Worm (Caenorhabditis elegans): Measurements from ENCODE around the gene D2096.6.

D2096.6 gene

DNA sequence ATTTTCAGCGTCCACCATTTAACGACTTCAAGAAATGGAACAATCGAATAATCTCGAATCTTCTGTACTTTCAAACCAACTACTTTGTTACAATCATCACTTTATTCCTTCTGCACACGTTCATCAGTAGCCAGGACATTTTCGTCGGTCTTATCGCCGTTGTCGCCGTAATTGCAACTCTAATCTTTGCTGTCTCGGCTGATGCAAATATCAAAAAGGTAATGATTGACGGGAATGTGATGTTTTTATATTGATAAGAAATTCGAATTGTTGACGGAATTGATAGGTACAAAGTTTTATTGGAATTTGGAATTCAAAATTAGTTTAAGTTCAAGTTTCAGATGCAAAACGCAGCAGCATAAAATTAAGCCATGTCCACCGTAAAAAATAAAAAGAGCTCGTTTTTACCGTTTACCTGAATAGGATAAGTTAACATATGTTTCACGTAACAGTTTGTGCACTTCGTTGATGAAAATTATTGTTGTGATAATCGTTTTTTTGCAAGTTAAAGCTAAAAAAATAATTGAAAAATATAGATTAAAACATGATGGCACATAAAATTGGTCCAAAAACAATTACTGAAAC is 11.3 kb upstream of the D2096.6 start (continued):
- TF ChIP-seq madf-9 (GFP tag; conservative IDR thresholded peaks at IDR 0.05) = no peak
- TF ChIP-seq Y105C5A.15 (GFP tag; IDR thresholded peaks at IDR 0.05) = no peak
- TF ChIP-seq spr-3 (GFP tag; optimal IDR thresholded peaks at IDR 0.05) = no peak
- TF ChIP-seq duxl-1 (tag; optimal IDR thresholded peaks at IDR 0.05; ENCODE audit: poor library complexity) = no peak
- TF ChIP-seq php-3 (GFP tag; IDR thresholded peaks at IDR 0.05) = peak; percentile 89
- TF ChIP-seq madf-5 (GFP tag; IDR thresholded peaks at IDR 0.05) = no peak
- TF ChIP-seq tag-97 (GFP tag; IDR thresholded peaks at IDR 0.05) = no peak
- no peak for TF ChIP-seq hlh-30 (tag; optimal IDR thresholded peaks at IDR 0.05; ENCODE audit: insufficient read depth)
- no peak for TF ChIP-seq zip-11 (GFP tag; IDR thresholded peaks at IDR 0.05)
- TF ChIP-seq nhr-77 (tag; optimal IDR thresholded peaks at IDR 0.05) = peak; percentile 41
- TF ChIP-seq jun-1 (tag; optimal IDR thresholded peaks at IDR 0.05) = no peak
- TF ChIP-seq hif-1 (tag; optimal IDR thresholded peaks at IDR 0.05) = no peak
- no peak for TF ChIP-seq D1046.2 (GFP tag; IDR thresholded peaks at IDR 0.05)
- peak; percentile 94 for TF ChIP-seq dmd-6 (GFP tag; IDR thresholded peaks at IDR 0.05)
- TF ChIP-seq unc-39 (tag; optimal IDR thresholded peaks at IDR 0.05) = no peak
- no peak for TF ChIP-seq fkh-10 (GFP tag; optimal IDR thresholded peaks at IDR 0.05)
- TF ChIP-seq daf-19 (GFP tag; conservative IDR thresholded peaks at IDR 0.05) = no peak
- peak; percentile 79; the same call in 1 of the 2 replicates for TF ChIP-seq tra-1 (GFP tag; IDR thresholded peaks at IDR 0.05)
- no peak for TF ChIP-seq set-16 (GFP tag; IDR thresholded peaks at IDR 0.05)
- TF ChIP-seq aha-1 (tag) = peak; percentile 9
- no peak for TF ChIP-seq F10B5.3 (tag; optimal IDR thresholded peaks at IDR 0.05)
- TF ChIP-seq F44E2.7 (GFP tag; IDR thresholded peaks at IDR 0.05) = no peak
- TF ChIP-seq hlh-11 (tag; optimal IDR thresholded peaks at IDR 0.05) = no peak
- no peak for TF ChIP-seq lim-7 (GFP tag; IDR thresholded peaks at IDR 0.05)
- no peak for TF ChIP-seq egl-27 (tag; optimal IDR thresholded peaks at IDR 0.05)
- TF ChIP-seq zfp-3 (GFP tag; conservative IDR thresholded peaks at IDR 0.05) = no peak
- TF ChIP-seq nhr-28 (tag; optimal IDR thresholded peaks at IDR 0.05) = peak; percentile 73
- TF ChIP-seq mxl-2 (GFP tag; conservative IDR thresholded peaks at IDR 0.05) = no peak
- TF ChIP-seq F37D6.2 (tag; optimal IDR thresholded peaks at IDR 0.05) = no peak
- no peak for TF ChIP-seq gei-8 (GFP tag; optimal IDR thresholded peaks at IDR 0.05)
- peak; percentile 21 for TF ChIP-seq mxl-3 (GFP tag; optimal IDR thresholded peaks at IDR 0.05)
- TF ChIP-seq snpc-4 (tag; optimal IDR thresholded peaks at IDR 0.05) = no peak
- TF ChIP-seq nhr-48 (tag; optimal IDR thresholded peaks at IDR 0.05) = peak; percentile 21
- no peak for TF ChIP-seq lsy-2 (tag; optimal IDR thresholded peaks at IDR 0.05)
- peak; percentile 47 to 93 for TF ChIP-seq unc-62 (GFP tag; optimal IDR thresholded peaks at IDR 0.05 in 1 of 2)
- TF ChIP-seq unc-62 (tag; optimal IDR thresholded peaks at IDR 0.05) = no peak
- TF ChIP-seq pqm-1 (tag; optimal IDR thresholded peaks at IDR 0.05) = peak; percentile 92
- TF ChIP-seq T20F7.1 (GFP tag; optimal IDR thresholded peaks at IDR 0.05) = peak; percentile 33
- no peak for TF ChIP-seq ZK546.5 (tag; optimal IDR thresholded peaks at IDR 0.05)
- TF ChIP-seq nhr-10 (tag; optimal IDR thresholded peaks at IDR 0.05) = no peak
- TF ChIP-seq dmd-9 (GFP tag; IDR thresholded peaks at IDR 0.05) = no peak

DNA sequence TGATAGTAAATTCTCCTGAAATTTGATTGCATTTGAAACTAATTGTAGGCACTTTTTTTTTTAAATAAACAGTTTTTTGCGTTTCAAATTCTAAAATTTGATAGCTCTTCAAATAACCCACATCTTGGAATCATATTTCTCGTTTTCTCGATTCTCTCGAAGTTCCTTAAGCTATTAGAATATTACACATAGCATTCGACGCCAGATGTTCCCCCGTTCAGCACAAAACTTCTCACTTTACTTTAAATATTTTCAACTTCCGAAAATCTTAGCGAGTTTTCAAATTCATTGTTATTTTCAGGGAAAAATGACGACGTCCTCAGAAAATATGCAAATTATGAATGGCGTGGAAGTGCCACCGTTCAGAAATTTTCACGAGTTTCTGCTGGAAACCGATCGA is 10.6 kb upstream of the D2096.6 start, which contains the start of gene praf-3:
Gene praf-3, plus strand, starts transcription at position 301 of the 400 bp plus-strand sequence.
- TF ChIP-seq hlh-30 (tag; optimal IDR thresholded peaks at IDR 0.05; ENCODE audit: insufficient read depth) (no peak), lir-3 (tag; optimal IDR thresholded peaks at IDR 0.05) (no peak), F37D6.2 (tag; optimal IDR thresholded peaks at IDR 0.05) (no peak), sdz-12 (GFP tag; optimal IDR thresholded peaks at IDR 0.05) (no peak), arid-1 (GFP tag; conservative IDR thresholded peaks at IDR 0.05) (no peak), ceh-28 (tag; optimal IDR thresholded peaks at IDR 0.05) (no peak), gei-8 (GFP tag; optimal IDR thresholded peaks at IDR 0.05) (no peak), attf-4 (tag; optimal IDR thresholded peaks at IDR 0.05) (no peak), daf-12 (tag; optimal IDR thresholded peaks at IDR 0.05) (no peak), mes-2 (tag; optimal IDR thresholded peaks at IDR 0.05; ENCODE audit: poor library complexity, severe bottlenecking) (no peak), tra-1 (GFP tag; IDR thresholded peaks at IDR 0.05) (no peak), F49E8.2 (tag; optimal IDR thresholded peaks at IDR 0.05; ENCODE audit: borderline replicate concordance) (no peak), pqm-1 (tag; optimal IDR thresholded peaks at IDR 0.05) (no peak), lin-38 (GFP tag; IDR thresholded peaks at IDR 0.05) (no peak), lin-29 (GFP tag; IDR thresholded peaks at IDR 0.05) (no peak), dpl-1 (GFP tag; optimal IDR thresholded peaks at IDR 0.05) (no peak), nhr-102 (tag; optimal IDR thresholded peaks at IDR 0.05) (no peak), spr-3 (GFP tag; optimal IDR thresholded peaks at IDR 0.05) (no peak)

All from whole organism, L4 larva.